Worm (Caenorhabditis elegans) whole organism, young adult: ENCODE measurements around the gene fbxa-215.

Experiments
- ama-1 ChIP-seq, 3 experiments: fragments of 150-350 bp in 1 of 3; sonication (generic microtip) in 2 of 3; optimal IDR thresholded peaks; 2 replicates each; lab custom pipeline; 2014 to 2018; ENCODE audit warnings: missing biosample characterization in 2 of 3, missing genetic modification characterization in 2 of 3, missing genetic modification reagents in 2 of 3
- ceh-79 ChIP-seq: sonication (generic microtip); optimal IDR thresholded peaks from 2 replicates; lab custom pipeline; 2017; ENCODE audit warnings: mild to moderate bottlenecking, missing genetic modification characterization, missing compliant biosample characterization
- let-607 ChIP-seq, 2 experiments: fragments of 200-800 bp in 1 of 2; sonication (Bioruptor generic) in 1 of 2; sonication (generic microtip) in 1 of 2; optimal IDR thresholded peaks; 2 replicates each; lab custom pipeline; 2016 to 2018; ENCODE audit warnings: mild to moderate bottlenecking in 2 of 2, missing compliant biosample characterization in 2 of 2, missing genetic modification characterization in 2 of 2, moderate library complexity in 2 of 2, missing genotype in 1 of 2
- lin-35 ChIP-seq, 3 experiments: fragments of 150-350 bp in 2 of 3; sonication (generic microtip) in 1 of 3; optimal IDR thresholded peaks; 2 replicates each; lab custom pipeline; 2014 to 2018; ENCODE audit warnings: missing biosample characterization in 3 of 3, missing genetic modification characterization in 3 of 3, missing genetic modification reagents in 3 of 3
- pha-4 ChIP-seq: fragments of 150-350 bp; sonication (generic microtip); optimal IDR thresholded peaks from 2 replicates; lab custom pipeline; 2014; ENCODE audit warnings: missing biosample characterization, missing genetic modification reagents, missing genetic modification characterization
- unc-62 ChIP-seq: fragments of 150-350 bp; optimal IDR thresholded peaks from 2 replicates; lab custom pipeline; 2014; ENCODE audit warnings: missing biosample characterization, missing genetic modification reagents, missing genetic modification characterization
- zfh-2 ChIP-seq: fragments of 200-800 bp; sonication (Bioruptor generic); conservative IDR thresholded peaks from 2 replicates; pipeline ENCODE4 v1.3.6; 2022; ENCODE audit warnings: missing genetic modification reagents, missing genetic modification characterization, missing compliant biosample characterization

ce11 chrIV:13693976-13694375 lies 27.3 kb upstream of the fbxa-215 start:
- TF ChIP-seq zfh-2 (no peak), unc-62 (GFP tag; lab: Kevin White, UChicago) (no peak), let-607 (tag; optimal IDR thresholded peaks at IDR 0.05; lab: Kevin White, UChicago) (no peak), ama-1 (optimal IDR thresholded peaks at IDR 0.05; lab: Kevin White, UChicago) (no peak), ama-1 (GFP tag; optimal IDR thresholded peaks at IDR 0.05; lab: Kevin White, UChicago) (no peak), pha-4 (tag; lab: Kevin White, UChicago) (no peak), lin-35 (GFP tag; optimal IDR thresholded peaks at IDR 0.05; lab: Kevin White, UChicago) (no peak), ceh-79 (tag; lab: Kevin White, UChicago) (no peak)
